Worm (Caenorhabditis elegans): ENCODE measurements around the gene srh-129.

DNA sequence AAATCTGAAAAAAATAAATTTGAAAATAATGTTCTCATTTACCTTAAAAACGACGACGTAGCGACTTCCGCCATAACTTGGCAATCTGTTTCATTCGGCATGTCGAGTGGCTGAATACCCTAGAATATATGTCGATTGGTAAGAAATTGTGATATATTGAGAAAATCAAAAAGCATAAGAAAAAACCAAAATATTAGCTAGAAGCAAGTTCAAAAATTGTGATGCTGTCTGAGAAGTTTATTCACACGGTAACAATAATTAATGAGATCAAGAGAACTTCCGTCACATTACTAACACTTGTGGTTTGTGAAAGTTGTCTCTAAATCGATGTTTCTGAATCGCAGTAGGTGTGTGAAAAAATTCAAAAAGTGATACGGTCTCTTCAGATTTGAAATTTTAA is 41.7 kb downstream of the srh-129 start, which contains the start of gene srab-1:
- TF ChIP-seq lin-35 (GFP tag; optimal IDR thresholded peaks at IDR 0.05) (no peak), chd-7 (tag; optimal IDR thresholded peaks at IDR 0.05) (no peak), ztf-6 (GFP tag; IDR thresholded peaks at IDR 0.05) (no peak), F55B11.4 (tag; optimal IDR thresholded peaks at IDR 0.05; ENCODE audit: borderline replicate concordance, insufficient read depth) (no peak), F52B5.7 (tag; optimal IDR thresholded peaks at IDR 0.05) (no peak), ztf-26 (tag; optimal IDR thresholded peaks at IDR 0.05) (no peak), snpc-3.4 (tag; optimal IDR thresholded peaks at IDR 0.05) (no peak), hsf-1 (GFP tag; IDR thresholded peaks at IDR 0.05) (no peak)
